Worm (Caenorhabditis elegans): Measurements from ENCODE around the gene F08G12.1.

DNA sequence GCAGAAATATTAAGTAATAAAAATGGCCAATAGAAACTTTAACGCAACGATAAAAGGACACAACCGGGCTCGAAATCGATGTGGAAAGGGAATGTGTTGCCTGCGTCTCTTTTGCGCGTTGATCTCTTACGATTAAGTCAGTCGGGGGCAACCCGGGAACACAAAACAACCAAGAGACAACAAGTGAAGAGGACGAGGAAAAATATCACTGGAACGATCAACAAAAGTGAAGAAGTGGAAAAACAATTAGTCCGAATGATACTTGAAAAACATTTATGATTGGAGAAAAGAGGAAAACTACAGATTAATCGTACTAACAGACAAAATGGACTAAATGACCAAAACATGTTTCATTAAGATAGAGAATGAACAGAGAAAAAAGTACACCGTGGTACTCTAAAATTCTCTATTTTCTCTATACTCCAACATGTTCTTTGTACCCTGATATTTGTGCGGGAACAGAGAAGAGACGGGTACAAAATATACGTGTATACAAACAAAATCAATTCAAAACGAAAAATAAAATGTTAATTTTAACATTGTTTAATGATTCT is 4.7 kb upstream of the F08G12.1 start, which contains the start of gene F08G12.5:
- TF ChIP-seq tab-1 (GFP tag; IDR thresholded peaks at IDR 0.05), result no peak
- no peak for TF ChIP-seq med-1 (GFP tag; optimal IDR thresholded peaks at IDR 0.05; ENCODE audit: insufficient read depth)

Data from whole organism, midembryonic.